Worm (Caenorhabditis elegans) whole organism, L2 larva: ENCODE measurements around the gene Y105C5A.1272.

ENCODE experiments used
- C34F6.9 ChIP-seq: fragments of 150-350 bp; optimal IDR thresholded peaks from 2 replicates; lab custom pipeline; 2014; ENCODE audit warnings: missing biosample characterization, missing genetic modification characterization
- F13H6.1 ChIP-seq: sonication (generic microtip); optimal IDR thresholded peaks from 2 replicates; lab custom pipeline; 2016; ENCODE audit warnings: missing genetic modification characterization, missing compliant biosample characterization
- Y55F3AM.14 ChIP-seq: fragments of 200-800 bp; sonication (Bioruptor generic); optimal IDR thresholded peaks from 2 replicates; lab custom pipeline; 2018; ENCODE audit warnings: mild to moderate bottlenecking, missing genetic modification characterization, missing compliant biosample characterization
- ZK546.5 ChIP-seq: sonication (generic microtip); optimal IDR thresholded peaks from 2 replicates; lab custom pipeline; 2017; ENCODE audit warnings: missing biosample characterization, missing genetic modification characterization
- aly-2 ChIP-seq: fragments of 150-350 bp; optimal IDR thresholded peaks from 2 replicates; lab custom pipeline; 2014; ENCODE audit warnings: missing biosample characterization, missing genetic modification characterization
- ama-1 ChIP-seq: fragments of 150-350 bp; optimal IDR thresholded peaks from 2 replicates; lab custom pipeline; 2018; ENCODE audit warnings: inconsistent platforms
- ceh-82 ChIP-seq: fragments of 150-350 bp; optimal IDR thresholded peaks from 2 replicates; lab custom pipeline; 2014; ENCODE audit warnings: missing biosample characterization, missing genetic modification characterization
- crh-2 ChIP-seq: sonication (generic microtip); optimal IDR thresholded peaks from 2 replicates; lab custom pipeline; 2017; ENCODE audit warnings: missing biosample characterization, missing genetic modification characterization
- egl-27 ChIP-seq: sonication (generic microtip); optimal IDR thresholded peaks from 3 replicates; lab custom pipeline; 2017; ENCODE audit warnings: missing biosample characterization, missing genetic modification reagents, missing genetic modification characterization
- fos-1 ChIP-seq: fragments of 150-350 bp; optimal IDR thresholded peaks from 2 replicates; lab custom pipeline; 2014; ENCODE audit warnings: missing biosample characterization, missing genetic modification characterization
- lin-11 ChIP-seq: fragments of 150-350 bp; sonication (generic microtip); optimal IDR thresholded peaks from 2 replicates; lab custom pipeline; 2014; ENCODE audit warnings: missing biosample characterization, missing genetic modification characterization, inconsistent platforms, mixed read lengths
- lin-13 ChIP-seq: fragments of 150-350 bp; optimal IDR thresholded peaks from 2 replicates; lab custom pipeline; 2014; ENCODE audit warnings: missing biosample characterization, missing genetic modification reagents, missing genetic modification characterization
- lin-39 ChIP-seq: fragments of 150-350 bp; optimal IDR thresholded peaks from 2 replicates; lab custom pipeline; 2014; ENCODE audit warnings: missing biosample characterization, missing genetic modification reagents, missing genetic modification characterization
- lsy-2 ChIP-seq, 2 experiments: fragments of 150-350 bp in 1 of 2; sonication (generic microtip) in 1 of 2; optimal IDR thresholded peaks; 2 replicates each; lab custom pipeline; 2014 to 2017; ENCODE audit warnings: missing biosample characterization in 2 of 2, missing genetic modification characterization in 2 of 2
- mab-5 ChIP-seq: fragments of 150-350 bp; optimal IDR thresholded peaks from 2 replicates; lab custom pipeline; 2014; ENCODE audit warnings: missing biosample characterization, missing genetic modification characterization
- mdl-1 ChIP-seq, 2 experiments: fragments of 150-350 bp in 1 of 2; sonication (generic microtip) in 1 of 2; optimal IDR thresholded peaks; 2 replicates each; lab custom pipeline; 2017; ENCODE audit warnings: missing biosample characterization in 2 of 2, missing genetic modification characterization in 2 of 2
- nhr-11 ChIP-seq: fragments of 150-350 bp; optimal IDR thresholded peaks from 2 replicates; lab custom pipeline; 2014; ENCODE audit warnings: missing biosample characterization, missing genetic modification characterization
- nhr-12 ChIP-seq: fragments of 150-350 bp; optimal IDR thresholded peaks from 2 replicates; lab custom pipeline; 2014; ENCODE audit warnings: missing biosample characterization, missing genetic modification characterization
- nhr-129 ChIP-seq: fragments of 150-350 bp; optimal IDR thresholded peaks from 2 replicates; lab custom pipeline; 2014; ENCODE audit warnings: missing biosample characterization, missing genetic modification characterization
- nhr-21 ChIP-seq: fragments of 150-350 bp; optimal IDR thresholded peaks from 2 replicates; lab custom pipeline; 2014; ENCODE audit warnings: missing biosample characterization, missing genetic modification characterization
- nhr-23 ChIP-seq: fragments of 150-350 bp; optimal IDR thresholded peaks from 2 replicates; lab custom pipeline; 2014; ENCODE audit warnings: missing biosample characterization, missing genetic modification reagents, missing genetic modification characterization
- nhr-6 ChIP-seq: fragments of 150-350 bp; optimal IDR thresholded peaks from 2 replicates; lab custom pipeline; 2014; ENCODE audit warnings: missing biosample characterization, missing genetic modification characterization
- peb-1 ChIP-seq: fragments of 150-350 bp; optimal IDR thresholded peaks from 2 replicates; lab custom pipeline; 2014; ENCODE audit warnings: missing biosample characterization, missing genetic modification characterization
- sem-4 ChIP-seq: fragments of 150-350 bp; optimal IDR thresholded peaks from 2 replicates; lab custom pipeline; 2014; ENCODE audit warnings: missing biosample characterization, missing genetic modification reagents, missing genetic modification characterization
- sma-3 ChIP-seq: sonication (generic microtip); optimal IDR thresholded peaks from 2 replicates; lab custom pipeline; 2016; ENCODE audit warnings: missing genetic modification reagents, missing genetic modification characterization, missing compliant biosample characterization
- sma-9 ChIP-seq, 2 experiments: fragments of 150-350 bp in 1 of 2; sonication (generic microtip) in 1 of 2; optimal IDR thresholded peaks; 2 replicates each; lab custom pipeline; 2014 to 2016; ENCODE audit warnings: missing genetic modification characterization in 2 of 2, mild to moderate bottlenecking in 1 of 2, missing biosample characterization in 1 of 2, missing compliant biosample characterization in 1 of 2, missing genetic modification reagents in 1 of 2, moderate library complexity in 1 of 2
- snpc-4 ChIP-seq: fragments of 150-350 bp; optimal IDR thresholded peaks from 2 replicates; lab custom pipeline; 2014; ENCODE audit warnings: missing biosample characterization, missing genetic modification characterization
- unc-55 ChIP-seq: fragments of 150-350 bp; sonication (generic microtip); optimal IDR thresholded peaks from 3 replicates; lab custom pipeline; 2014; ENCODE audit warnings: missing biosample characterization, missing genetic modification reagents, missing genetic modification characterization
- zag-1 ChIP-seq: fragments of 150-350 bp; optimal IDR thresholded peaks from 2 replicates; lab custom pipeline; 2014; ENCODE audit warnings: missing biosample characterization, missing genetic modification characterization
- ztf-1 ChIP-seq: fragments of 200-800 bp; sonication (Bioruptor generic); conservative IDR thresholded peaks from 2 replicates; pipeline ENCODE4 v1.3.6; 2022; ENCODE audit warnings: missing genetic modification characterization, missing compliant biosample characterization
- ztf-4 ChIP-seq: fragments of 150-350 bp; optimal IDR thresholded peaks from 2 replicates; lab custom pipeline; 2014; ENCODE audit warnings: missing biosample characterization, missing genetic modification characterization

The Y105C5A.1272 gene

DNA sequence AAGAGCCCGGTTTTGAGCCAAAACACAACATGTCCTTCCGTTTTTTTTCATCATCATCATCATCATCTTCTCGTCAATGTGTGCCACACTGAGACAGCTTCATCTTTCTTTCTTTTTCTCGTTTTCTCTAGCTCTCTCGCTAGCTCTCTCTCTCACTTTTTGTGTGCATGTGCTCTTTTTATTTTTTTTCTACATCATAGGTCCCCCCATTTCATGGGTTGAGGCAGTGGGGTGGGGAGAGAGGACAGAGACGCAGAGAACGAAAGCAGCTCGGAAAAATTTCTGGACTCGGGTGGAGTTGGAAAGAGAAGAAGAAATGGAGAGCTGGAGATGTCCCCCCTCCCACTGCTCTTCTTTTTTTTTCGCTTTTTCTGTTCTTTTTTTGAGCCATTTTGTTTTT lies 50.0 kb downstream of the Y105C5A.1272 start:
- TF ChIP-seq mab-5 (tag; lab: Kevin White, UChicago), result peak; percentile 79
- peak; percentile 60 for TF ChIP-seq ceh-82 (tag; lab: Kevin White, UChicago)
- TF ChIP-seq nhr-21 (tag; lab: Kevin White, UChicago), result no peak
- TF ChIP-seq peb-1 (tag; lab: Kevin White, UChicago), result no peak
- TF ChIP-seq nhr-12, result no peak
- TF ChIP-seq lsy-2 (tag; optimal IDR thresholded peaks at IDR 0.05; lab: Kevin White, UChicago), result peak; percentile 54 to 84
- TF ChIP-seq ztf-4 (tag; lab: Kevin White, UChicago), result peak; percentile 63
- peak; percentile 32 for TF ChIP-seq lin-11 (tag; lab: Kevin White, UChicago)
- TF ChIP-seq C34F6.9 (tag; lab: Kevin White, UChicago), result peak; percentile 93
- TF ChIP-seq ama-1 (lab: Kevin White, UChicago), result peak; percentile 6
- no peak for TF ChIP-seq ztf-1 (GFP tag; lab: Robert Waterston, UW)
- peak; percentile 38 to 92 for TF ChIP-seq mdl-1 (tag; optimal IDR thresholded peaks at IDR 0.05; lab: Kevin White, UChicago)
- peak; percentile 58 for TF ChIP-seq sma-9 (GFP tag; optimal IDR thresholded peaks at IDR 0.05; lab: Kevin White, UChicago)
- no peak for TF ChIP-seq sma-9 (tag; optimal IDR thresholded peaks at IDR 0.05; lab: Kevin White, UChicago)
- TF ChIP-seq nhr-6 (tag; lab: Kevin White, UChicago), result peak; percentile 29
- TF ChIP-seq lin-39 (tag; lab: Kevin White, UChicago), result no peak
- TF ChIP-seq unc-55, result peak; percentile 86
- TF ChIP-seq ZK546.5 (tag; lab: Kevin White, UChicago), result no peak
- peak; percentile 73 for TF ChIP-seq egl-27
- TF ChIP-seq nhr-11 (tag; lab: Kevin White, UChicago), result no peak
- TF ChIP-seq aly-2 (tag; lab: Kevin White, UChicago), result no peak
- peak; percentile 67 for TF ChIP-seq sem-4 (tag; lab: Kevin White, UChicago)
- peak; percentile 83 for TF ChIP-seq nhr-129 (tag; lab: Kevin White, UChicago)
- TF ChIP-seq fos-1 (tag; lab: Kevin White, UChicago), result peak; percentile 29
- peak; percentile 78 for TF ChIP-seq crh-2
- TF ChIP-seq sma-3 (GFP tag; lab: Kevin White, UChicago), result no peak
- peak; percentile 36 for TF ChIP-seq snpc-4
- peak; percentile 59 for TF ChIP-seq lin-13 (GFP tag; lab: Kevin White, UChicago)
- no peak for TF ChIP-seq nhr-23 (tag; lab: Kevin White, UChicago)
- peak; percentile 94 for TF ChIP-seq zag-1
- TF ChIP-seq F13H6.1 (tag; lab: Kevin White, UChicago), result peak; percentile 75
- peak; percentile 88 for TF ChIP-seq Y55F3AM.14 (GFP tag; lab: Kevin White, UChicago)
